Fruit fly (Drosophila melanogaster): ENCODE results near the gene Gfat2.

The Gfat2 gene

dm6 chr3R:28345287-28345686 is 5.7 kb upstream of the Gfat2 start:
- TF ChIP-seq D1 (tag; optimal IDR thresholded peaks at IDR 0.05) = peak; percentile 52
- TF ChIP-seq CG4496 (GFP tag; IDR thresholded peaks at IDR 0.05) = 0 out of 3 replicates have a peak, but pooled peaks have one; percentile 32
- TF ChIP-seq CG32121 (GFP tag; IDR thresholded peaks at IDR 0.05) = no peak

- TF ChIP-seq Ets98B (GFP tag; IDR thresholded peaks at IDR 0.05) (peak; percentile 18), CG34367 (tag; optimal IDR thresholded peaks at IDR 0.05) (no peak), CG32121 (GFP tag; IDR thresholded peaks at IDR 0.05) (no peak), fd96Ca (GFP tag; IDR thresholded peaks at IDR 0.05) (peak; percentile 18; the same call in 2 of the 3 replicates), EcR (GFP tag; optimal IDR thresholded peaks at IDR 0.05) (no peak), rn (GFP tag; IDR thresholded peaks at IDR 0.05) (no peak), CG8301 (tag; optimal IDR thresholded peaks at IDR 0.05) (peak; percentile 16), CG4496 (GFP tag; IDR thresholded peaks at IDR 0.05) (peak; percentile 45; the same call in 1 of the 3 replicates), D1 (tag; optimal IDR thresholded peaks at IDR 0.05) (no peak), CG8159 (tag; optimal IDR thresholded peaks at IDR 0.05) (no peak), gl (tag; optimal IDR thresholded peaks at IDR 0.05) (no peak), CG13204 (GFP tag; optimal IDR thresholded peaks at IDR 0.05) (no peak), CG17806 (tag; optimal IDR thresholded peaks at IDR 0.05) (no peak), CG12605 (GFP tag; IDR thresholded peaks at IDR 0.05) (peak; percentile 18; the same call in 1 of the 2 replicates), Snoo (tag; optimal IDR thresholded peaks at IDR 0.05) (no peak), CG14655 (GFP tag; optimal IDR thresholded peaks at IDR 0.05) (peak; percentile 47)
Observed at dm6 chr3R:28340606-28340999, 1.0 kb upstream of the Gfat2 start.

- TF ChIP-seq CG17806 (tag; optimal IDR thresholded peaks at IDR 0.05) (no peak), Pif1A (GFP tag; optimal IDR thresholded peaks at IDR 0.05) (peak; percentile 35), CG8301 (tag; optimal IDR thresholded peaks at IDR 0.05) (no peak), CG32121 (GFP tag; IDR thresholded peaks at IDR 0.05) (peak; percentile 64), fd96Ca (GFP tag; IDR thresholded peaks at IDR 0.05) (peak; percentile 76; the same call in 2 of the 3 replicates), Pif1B (GFP tag; optimal IDR thresholded peaks at IDR 0.05) (no peak), CG14655 (GFP tag; optimal IDR thresholded peaks at IDR 0.05) (no peak), Snoo (tag; optimal IDR thresholded peaks at IDR 0.05) (peak; percentile 27), Ets98B (GFP tag; IDR thresholded peaks at IDR 0.05) (peak; percentile 45; the same call in 1 of the 2 replicates), CG4496 (GFP tag; IDR thresholded peaks at IDR 0.05) (0 out of 3 replicates have a peak, but pooled peaks have one; percentile 35), D1 (tag; optimal IDR thresholded peaks at IDR 0.05) (no peak), CG8159 (tag; optimal IDR thresholded peaks at IDR 0.05) (peak; percentile 11), CG34367 (tag; optimal IDR thresholded peaks at IDR 0.05) (no peak)
Observed at dm6 chr3R:28336046-28336771, 3.4 kb downstream of the Gfat2 start, which contains the start of gene larp. Gene larp, minus strand, starts transcription at chr3R:28336440.

dm6 chr3R:28335462-28335998 is 4.0 kb downstream of the Gfat2 start:
- TF ChIP-seq CG4496 (GFP tag; IDR thresholded peaks at IDR 0.05) = peak; percentile 83
- peak; percentile 50 for TF ChIP-seq CG17806 (tag; optimal IDR thresholded peaks at IDR 0.05)
- TF ChIP-seq EcR (GFP tag; optimal IDR thresholded peaks at IDR 0.05) = peak; percentile 18
- TF ChIP-seq Snoo (tag; optimal IDR thresholded peaks at IDR 0.05) = peak; percentile 71
- no peak for TF ChIP-seq D1 (tag; optimal IDR thresholded peaks at IDR 0.05)
- TF ChIP-seq CG8159 (tag; optimal IDR thresholded peaks at IDR 0.05) = peak; percentile 67
- TF ChIP-seq CG14655 (GFP tag; optimal IDR thresholded peaks at IDR 0.05) = peak; percentile 68
- peak; percentile 63 for TF ChIP-seq CG8301 (tag; optimal IDR thresholded peaks at IDR 0.05)
- TF ChIP-seq CG15710 (tag; optimal IDR thresholded peaks at IDR 0.05) = peak; percentile 74
- TF ChIP-seq CG12605 (GFP tag; IDR thresholded peaks at IDR 0.05) = no peak
- peak; percentile 50 for TF ChIP-seq CG34367 (tag; optimal IDR thresholded peaks at IDR 0.05)
- peak; percentile 79 for TF ChIP-seq CG32121 (GFP tag; IDR thresholded peaks at IDR 0.05)
- peak; percentile 57 for TF ChIP-seq Pif1B (GFP tag; optimal IDR thresholded peaks at IDR 0.05)
- peak; percentile 11 for TF ChIP-seq gl (tag; optimal IDR thresholded peaks at IDR 0.05)
- peak; percentile 78 for TF ChIP-seq fd96Ca (GFP tag; IDR thresholded peaks at IDR 0.05)
- peak; percentile 29; the same call in 1 of the 2 replicates for TF ChIP-seq rn (GFP tag; IDR thresholded peaks at IDR 0.05)
- peak; percentile 5 for TF ChIP-seq CG13204 (GFP tag; optimal IDR thresholded peaks at IDR 0.05)
- TF ChIP-seq Ets98B (GFP tag; IDR thresholded peaks at IDR 0.05) = no peak
- TF ChIP-seq Pif1A (GFP tag; optimal IDR thresholded peaks at IDR 0.05) = peak; percentile 52
- peak; percentile 53 for TF ChIP-seq CG9948 (tag; optimal IDR thresholded peaks at IDR 0.05)
- peak; percentile 43; the same call in 1 of the 2 replicates for TF ChIP-seq CG10348 (GFP tag; IDR thresholded peaks at IDR 0.05)

dm6 chr3R:28332674-28333421 is 6.7 kb downstream of the Gfat2 start:
- TF ChIP-seq Pif1B (GFP tag; optimal IDR thresholded peaks at IDR 0.05) (no peak), CG34367 (tag; optimal IDR thresholded peaks at IDR 0.05) (no peak), CG15710 (tag; optimal IDR thresholded peaks at IDR 0.05) (no peak)

Measured in whole organism, pupa.